Fruit fly (Drosophila melanogaster): Measurements from ENCODE around the gene CG4022.

The CG4022 gene

DNA sequence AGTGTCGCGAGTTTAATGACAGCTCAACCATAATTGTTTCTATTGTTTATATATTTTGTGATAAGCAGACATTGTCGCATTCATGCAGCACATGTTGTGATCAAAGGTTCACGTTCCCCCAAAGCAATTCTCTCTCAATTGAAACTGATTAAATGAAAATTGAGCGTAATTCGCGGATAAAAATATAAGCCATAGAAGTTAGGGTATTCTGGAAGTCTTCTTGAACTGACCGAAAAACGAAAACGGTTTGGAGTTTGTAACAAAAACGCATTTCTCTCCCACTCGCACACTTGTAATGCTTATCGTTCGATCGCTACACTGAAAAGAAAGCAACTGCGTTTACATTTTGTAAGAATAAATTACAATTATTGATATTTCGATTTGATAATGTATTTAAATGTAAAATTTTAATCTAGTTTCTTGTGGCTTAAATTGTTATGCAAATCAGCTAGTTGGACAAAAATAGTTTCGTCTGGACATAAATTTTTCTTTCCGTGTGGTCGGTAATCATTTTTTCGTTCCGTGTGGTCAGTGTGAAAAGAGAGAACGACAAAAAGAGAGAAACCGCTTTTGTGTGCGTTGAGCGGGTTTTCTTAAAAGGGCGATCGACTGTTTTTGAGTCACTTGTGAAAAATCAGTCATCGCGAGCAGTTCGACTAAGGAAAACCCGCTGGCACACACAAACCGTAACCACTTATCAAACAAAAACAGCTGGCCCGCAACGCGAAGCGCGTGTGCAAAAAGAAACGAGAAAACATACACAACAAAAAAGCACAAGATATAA, 12.2 kb upstream of the CG4022 start, which contains the start of gene aay (continued):
- TF ChIP-seq Tbp (GFP tag; optimal IDR thresholded peaks at IDR 0.05) (no peak), CG15514 (GFP tag; optimal IDR thresholded peaks at IDR 0.05) (peak; percentile 94), jing (GFP tag; optimal IDR thresholded peaks at IDR 0.05) (peak; percentile 97), CG15269 (tag; optimal IDR thresholded peaks at IDR 0.05) (peak; percentile 99), ATbp (GFP tag; optimal IDR thresholded peaks at IDR 0.05) (peak; percentile 99), CG6272 (GFP tag; IDR thresholded peaks at IDR 0.05) (peak; percentile 97), onecut (GFP tag; IDR thresholded peaks at IDR 0.05) (peak; percentile 95), CG12659 (GFP tag; optimal IDR thresholded peaks at IDR 0.05) (peak; percentile 99), Dbx (GFP tag; IDR thresholded peaks at IDR 0.05) (peak; percentile 97), trh (GFP tag; optimal IDR thresholded peaks at IDR 0.05) (peak; percentile 97), sr (GFP tag; IDR thresholded peaks at IDR 0.05) (peak; percentile 94), Taf1 (GFP tag; IDR thresholded peaks at IDR 0.05) (peak; percentile 91), stwl (tag; optimal IDR thresholded peaks at IDR 0.05) (peak; percentile 88), Atf-2 (GFP tag; optimal IDR thresholded peaks at IDR 0.05) (peak; percentile 96), ato (GFP tag; IDR thresholded peaks at IDR 0.05; ENCODE audit: partially characterized antibody) (no peak), CG6683 (GFP tag; optimal IDR thresholded peaks at IDR 0.05) (peak; percentile 97), HmgD (GFP tag; optimal IDR thresholded peaks at IDR 0.05) (peak; percentile 76), peb (GFP tag; IDR thresholded peaks at IDR 0.05) (peak; percentile 96), CG6254 (GFP tag; optimal IDR thresholded peaks at IDR 0.05) (peak; percentile 97), stc (GFP tag; IDR thresholded peaks at IDR 0.05) (peak; percentile 98), Ravus (GFP tag; IDR thresholded peaks at IDR 0.05) (peak; percentile 96), CG14050 (GFP tag; IDR thresholded peaks at IDR 0.05) (peak; percentile 97), slbo (GFP tag; IDR thresholded peaks at IDR 0.05) (peak; percentile 99), scrt (GFP tag; optimal IDR thresholded peaks at IDR 0.05) (peak; percentile 97), MTF-1 (GFP tag; optimal IDR thresholded peaks at IDR 0.05; ENCODE audit: borderline replicate concordance) (peak; percentile 95), chn (GFP tag; optimal IDR thresholded peaks at IDR 0.05) (peak; percentile 98), tgo (GFP tag; IDR thresholded peaks at IDR 0.05) (peak; percentile 98), CG10959 (GFP tag; IDR thresholded peaks at IDR 0.05) (peak; percentile 98), row (GFP tag; IDR thresholded peaks at IDR 0.05) (peak; percentile 99), E2f2 (GFP tag; IDR thresholded peaks at IDR 0.05) (peak; percentile 87), gce (GFP tag; IDR thresholded peaks at IDR 0.05) (peak; percentile 94), B-H1 (GFP tag; IDR thresholded peaks at IDR 0.05) (peak; percentile 97), GATAe (GFP tag; conservative IDR thresholded peaks at IDR 0.05) (peak; percentile 97), da (GFP tag; optimal IDR thresholded peaks at IDR 0.05) (peak; percentile 94), mld (GFP tag; IDR thresholded peaks at IDR 0.05; ENCODE audit: partially characterized antibody) (no peak), hbn (GFP tag; IDR thresholded peaks at IDR 0.05; ENCODE audit: partially characterized antibody) (no peak), CG31388 (GFP tag; optimal IDR thresholded peaks at IDR 0.05) (peak; percentile 96), CG6689 (GFP tag; IDR thresholded peaks at IDR 0.05) (peak; percentile 98), ERR (GFP tag; optimal IDR thresholded peaks at IDR 0.05) (peak; percentile 96), dmrt99B (tag; optimal IDR thresholded peaks at IDR 0.05) (peak; percentile 100), D19A (tag; optimal IDR thresholded peaks at IDR 0.05) (peak; percentile 99), dm (GFP tag; optimal IDR thresholded peaks at IDR 0.05) (peak; percentile 96), eve (GFP tag; optimal IDR thresholded peaks at IDR 0.05) (peak; percentile 88 to 99), CG8359 (GFP tag; optimal IDR thresholded peaks at IDR 0.05; ENCODE audit: borderline replicate concordance) (peak; percentile 95), CG34376 (GFP tag; optimal IDR thresholded peaks at IDR 0.05) (peak; percentile 97), bigmax (GFP tag; optimal IDR thresholded peaks at IDR 0.05) (peak; percentile 82), Asciz (GFP tag; optimal IDR thresholded peaks at IDR 0.05) (peak; percentile 99), CG8924 (tag; optimal IDR thresholded peaks at IDR 0.05) (peak; percentile 100), CoRest (tag; optimal IDR thresholded peaks at IDR 0.05) (peak; percentile 99)

All from whole organism, embryonic.